Fruit fly (Drosophila melanogaster) whole organism, embryonic: ENCODE measurements around the gene Ilp6.

Source experiments
- C15 ChIP-seq: fragments of 200-800 bp; sonication (Bioruptor generic); IDR thresholded peaks from 3 replicates; pipeline ENCODE4 v1.3.6; 2022; ENCODE audit warnings: missing biosample characterization, missing genetic modification characterization
- CG10565 ChIP-seq: fragments of 200-800 bp; sonication (Bioruptor generic); optimal IDR thresholded peaks from 3 replicates; lab custom pipeline; 2016; ENCODE audit warnings: missing biosample characterization, mild to moderate bottlenecking, missing genetic modification characterization
- CG13775 ChIP-seq: fragments of 200-800 bp; sonication (Bioruptor generic); optimal IDR thresholded peaks from 3 replicates; lab custom pipeline; 2017; ENCODE audit warnings: missing biosample characterization, mild to moderate bottlenecking, missing genetic modification characterization
- CG13894 ChIP-seq: fragments of 200-800 bp; sonication (Bioruptor generic); optimal IDR thresholded peaks from 3 replicates; lab custom pipeline; 2018; ENCODE audit warnings: missing biosample characterization, mild to moderate bottlenecking, missing genetic modification characterization, moderate library complexity
- CG14014 ChIP-seq: fragments of 200-800 bp; sonication (Bioruptor generic); IDR thresholded peaks from 2 replicates; pipeline ENCODE4 v1.3.6; 2022; ENCODE audit warnings: missing biosample characterization, missing genetic modification characterization
- CG14441 ChIP-seq: fragments of 200-800 bp; sonication (Bioruptor generic); IDR thresholded peaks from 2 replicates; pipeline ENCODE4 v1.3.6; 2022; ENCODE audit warnings: missing biosample characterization, missing genetic modification characterization
- CG14710 ChIP-seq: fragments of 200-800 bp; sonication (Bioruptor generic); optimal IDR thresholded peaks from 3 replicates; lab custom pipeline; 2019; ENCODE audit warnings: missing biosample characterization, mild to moderate bottlenecking, missing genetic modification characterization, moderate library complexity
- CG14965 ChIP-seq: fragments of 200-800 bp; sonication (Bioruptor generic); optimal IDR thresholded peaks from 2 replicates; lab custom pipeline; 2016; ENCODE audit warnings: missing biosample characterization, missing genetic modification characterization, borderline replicate concordance
- CG15073 ChIP-seq: fragments of 200-800 bp; sonication (Bioruptor generic); optimal IDR thresholded peaks from 2 replicates; lab custom pipeline; 2016; ENCODE audit warnings: missing biosample characterization, missing genetic modification characterization
- CG18619 ChIP-seq: fragments of 200-800 bp; sonication (Bioruptor generic); optimal IDR thresholded peaks from 3 replicates; lab custom pipeline; 2017; ENCODE audit warnings: missing biosample characterization, mild to moderate bottlenecking, missing genetic modification characterization
- CG33213 ChIP-seq: fragments of 200-800 bp; sonication (Bioruptor generic); optimal IDR thresholded peaks from 3 replicates; lab custom pipeline; 2016; ENCODE audit warnings: missing biosample characterization, missing genetic modification characterization
- CG34376 ChIP-seq: fragments of 200-800 bp; sonication (Bioruptor generic); optimal IDR thresholded peaks from 2 replicates; lab custom pipeline; 2018; ENCODE audit warnings: missing biosample characterization, mild to moderate bottlenecking, missing genetic modification characterization
- CG4328 ChIP-seq: fragments of 200-800 bp; sonication (Bioruptor generic); optimal IDR thresholded peaks from 3 replicates; lab custom pipeline; 2017; ENCODE audit warnings: missing biosample characterization, missing genetic modification reagents, missing genetic modification characterization
- CG7556 ChIP-seq: fragments of 200-800 bp; sonication (Bioruptor generic); optimal IDR thresholded peaks from 2 replicates; lab custom pipeline; 2017; ENCODE audit warnings: missing biosample characterization, mild to moderate bottlenecking, missing genetic modification characterization
- CG7839 ChIP-seq: fragments of 200-800 bp; sonication (Bioruptor generic); optimal IDR thresholded peaks from 3 replicates; lab custom pipeline; 2018; ENCODE audit warnings: missing biosample characterization, mild to moderate bottlenecking, missing genetic modification characterization, moderate library complexity
- CG8924 ChIP-seq: fragments of 200-800 bp; optimal IDR thresholded peaks from 3 replicates; lab custom pipeline; 2019; ENCODE audit warnings: missing biosample characterization, mild to moderate bottlenecking, missing genetic modification characterization, moderate library complexity
- Dad ChIP-seq: fragments of 200-800 bp; sonication (Bioruptor generic); optimal IDR thresholded peaks from 3 replicates; lab custom pipeline; 2016; ENCODE audit warnings: missing biosample characterization, missing genetic modification characterization
- Dll ChIP-seq: fragments of 200-800 bp; sonication (Bioruptor generic); IDR thresholded peaks from 4 replicates; pipeline ENCODE4 v1.3.6; 2022; ENCODE audit warnings: missing biosample characterization, missing genetic modification characterization; ENCODE audit not compliant: partially characterized antibody
- Fer2 ChIP-seq: fragments of 200-800 bp; sonication (Bioruptor generic); optimal IDR thresholded peaks from 2 replicates; lab custom pipeline; 2018; ENCODE audit warnings: missing biosample characterization, mild to moderate bottlenecking, missing genetic modification characterization, moderate library complexity
- HLHmδ ChIP-seq: fragments of 200-800 bp; sonication (Bioruptor generic); optimal IDR thresholded peaks from 2 replicates; lab custom pipeline; 2018; ENCODE audit warnings: missing biosample characterization, mild to moderate bottlenecking, missing genetic modification characterization, moderate library complexity
- NC2β ChIP-seq: fragments of 200-800 bp; sonication (Bioruptor generic); optimal IDR thresholded peaks from 2 replicates; lab custom pipeline; 2016; ENCODE audit warnings: missing biosample characterization, missing genetic modification characterization
- Oli ChIP-seq: fragments of 200-800 bp; sonication (Bioruptor generic); optimal IDR thresholded peaks from 2 replicates; lab custom pipeline; 2018; ENCODE audit warnings: missing biosample characterization, mild to moderate bottlenecking, missing genetic modification characterization, moderate library complexity
- Sin3A ChIP-seq: fragments of >200 bp; optimal IDR thresholded peaks from 2 replicates; lab custom pipeline; 2018
- abd-A ChIP-seq: fragments of 200-800 bp; sonication (Bioruptor generic); optimal IDR thresholded peaks from 3 replicates; lab custom pipeline; 2019; ENCODE audit warnings: missing biosample characterization, mild to moderate bottlenecking, missing genetic modification characterization, moderate library complexity
- az2 ChIP-seq: fragments of 200-800 bp; sonication (Bioruptor generic); optimal IDR thresholded peaks from 3 replicates; lab custom pipeline; 2016; ENCODE audit warnings: missing biosample characterization, missing genetic modification characterization
- cas ChIP-seq: fragments of 200-800 bp; sonication (Bioruptor generic); IDR thresholded peaks from 2 replicates; pipeline ENCODE4 v1.3.6; 2022; ENCODE audit warnings: missing biosample characterization, missing genetic modification characterization
- chif ChIP-seq, 2 experiments: fragments of 200-800 bp; sonication (Bioruptor generic); optimal IDR thresholded peaks; 3 replicates each; lab custom pipeline; 2016; ENCODE audit warnings: missing biosample characterization in 2 of 2, missing genetic modification characterization in 2 of 2
- ci ChIP-seq: fragments of 200-800 bp; sonication (Bioruptor generic); IDR thresholded peaks from 3 replicates; pipeline ENCODE4 v1.3.6; 2022; ENCODE audit warnings: missing biosample characterization, missing genetic modification characterization
- en ChIP-seq: fragments of 200-800 bp; sonication (Bioruptor generic); optimal IDR thresholded peaks from 2 replicates; lab custom pipeline; 2016; ENCODE audit warnings: missing biosample characterization, missing genetic modification characterization
- ftz-f1 ChIP-seq: fragments of 200-800 bp; sonication (Bioruptor generic); optimal IDR thresholded peaks from 2 replicates; lab custom pipeline; 2016; ENCODE audit warnings: missing biosample characterization, missing genetic modification characterization
- gfzf ChIP-seq: fragments of 200-800 bp; sonication (Bioruptor generic); optimal IDR thresholded peaks from 2 replicates; lab custom pipeline; 2016; ENCODE audit warnings: missing biosample characterization, mild to moderate bottlenecking, missing genetic modification characterization, moderate library complexity
- grn ChIP-seq: fragments of 200-800 bp; sonication (Bioruptor generic); optimal IDR thresholded peaks from 3 replicates; lab custom pipeline; 2017; ENCODE audit warnings: missing biosample characterization, missing genetic modification characterization
- hbn ChIP-seq: fragments of 200-800 bp; sonication (Bioruptor generic); IDR thresholded peaks from 2 replicates; pipeline ENCODE4 v1.3.6; 2022; ENCODE audit warnings: missing biosample characterization, missing genetic modification characterization; ENCODE audit not compliant: partially characterized antibody
- her ChIP-seq: fragments of 200-800 bp; sonication (Bioruptor generic); optimal IDR thresholded peaks from 2 replicates; lab custom pipeline; 2016; ENCODE audit warnings: missing biosample characterization, missing genetic modification characterization
- jumu ChIP-seq: fragments of 200-800 bp; sonication (Bioruptor generic); optimal IDR thresholded peaks from 3 replicates; lab custom pipeline; 2016; ENCODE audit warnings: missing biosample characterization, missing genetic modification characterization
- knrl ChIP-seq: fragments of 200-800 bp; sonication (Bioruptor generic); IDR thresholded peaks from 3 replicates; pipeline ENCODE4 v1.3.6; 2022; ENCODE audit warnings: missing biosample characterization, missing genetic modification characterization; ENCODE audit not compliant: partially characterized antibody
- lmd ChIP-seq: fragments of 200-800 bp; sonication (Bioruptor generic); IDR thresholded peaks from 2 replicates; pipeline ENCODE4 v1.3.6; 2022; ENCODE audit warnings: missing biosample characterization, missing genetic modification characterization
- mam ChIP-seq: fragments of 200-800 bp; sonication (Bioruptor generic); optimal IDR thresholded peaks from 3 replicates; lab custom pipeline; 2016; ENCODE audit warnings: missing biosample characterization, missing genetic modification characterization
- mld ChIP-seq: fragments of 200-800 bp; sonication (Bioruptor generic); IDR thresholded peaks from 3 replicates; pipeline ENCODE4 v1.3.6; 2022; ENCODE audit warnings: missing biosample characterization, missing genetic modification characterization; ENCODE audit not compliant: partially characterized antibody
- oc ChIP-seq: fragments of 200-800 bp; sonication (Bioruptor generic); optimal IDR thresholded peaks from 2 replicates; lab custom pipeline; 2018; ENCODE audit warnings: missing biosample characterization, mild to moderate bottlenecking, missing genetic modification characterization, moderate library complexity
- pros ChIP-seq: fragments of 200-800 bp; sonication (Bioruptor generic); optimal IDR thresholded peaks from 3 replicates; lab custom pipeline; 2019; ENCODE audit warnings: missing biosample characterization, mild to moderate bottlenecking, missing genetic modification characterization, moderate library complexity
- ranshi ChIP-seq: fragments of 200-800 bp; sonication (Bioruptor generic); IDR thresholded peaks from 2 replicates; pipeline ENCODE4 v1.3.6; 2022; ENCODE audit warnings: missing biosample characterization, missing genetic modification characterization
- sd ChIP-seq: fragments of 200-800 bp; sonication (Bioruptor generic); optimal IDR thresholded peaks from 3 replicates; lab custom pipeline; 2018; ENCODE audit warnings: missing biosample characterization, mild to moderate bottlenecking, missing genetic modification characterization, moderate library complexity
- sens-2 ChIP-seq: fragments of 200-800 bp; sonication (Bioruptor generic); IDR thresholded peaks from 2 replicates; pipeline ENCODE4 v1.3.6; 2022; ENCODE audit warnings: missing biosample characterization, missing genetic modification characterization
- stwl ChIP-seq: fragments of 200-800 bp; sonication (Bioruptor generic); optimal IDR thresholded peaks from 3 replicates; lab custom pipeline; 2018; ENCODE audit warnings: missing biosample characterization, mild to moderate bottlenecking, missing genetic modification characterization, moderate library complexity
- tin ChIP-seq: fragments of 200-800 bp; sonication (Bioruptor generic); optimal IDR thresholded peaks from 3 replicates; lab custom pipeline; 2016; ENCODE audit warnings: missing biosample characterization, missing genetic modification characterization
- tx ChIP-seq: fragments of 200-800 bp; sonication (Bioruptor generic); optimal IDR thresholded peaks from 2 replicates; lab custom pipeline; 2016; ENCODE audit warnings: missing biosample characterization, missing genetic modification characterization
- unpg ChIP-seq: fragments of 200-800 bp; sonication (Bioruptor generic); optimal IDR thresholded peaks from 3 replicates; lab custom pipeline; 2018; ENCODE audit warnings: missing biosample characterization, mild to moderate bottlenecking, missing genetic modification characterization, moderate library complexity
- wdn ChIP-seq: fragments of 200-800 bp; sonication (Bioruptor generic); IDR thresholded peaks from 2 replicates; pipeline ENCODE4 v1.3.6; 2022; ENCODE audit warnings: missing biosample characterization, missing genetic modification characterization

Ilp6 gene

dm6 chrX:2300293-2301068 lies 34.0 kb downstream of the Ilp6 start (continued):
- peak; percentile 61 for TF ChIP-seq CG4328
- peak; percentile 69 for TF ChIP-seq CG15073
- peak; percentile 89 for TF ChIP-seq CG33213 (GFP tag; lab: Kevin White, UChicago)
- TF ChIP-seq CG13775: peak; percentile 92
- TF ChIP-seq Dad (GFP tag; lab: Kevin White, UChicago): peak; percentile 93
- peak; percentile 95 for TF ChIP-seq oc (tag; lab: Kevin White, UChicago)
- TF ChIP-seq CG7556 (GFP tag; lab: Kevin White, UChicago): peak; percentile 95
- peak; percentile 96 for TF ChIP-seq CG14014 (GFP tag; lab: Robert Waterston, UW)
- TF ChIP-seq CG7839 (tag; lab: Kevin White, UChicago): peak; percentile 96
- TF ChIP-seq az2 (GFP tag; lab: Kevin White, UChicago): peak; percentile 93
- peak; percentile 97 for TF ChIP-seq ranshi (GFP tag; lab: Robert Waterston, UW)
- peak; percentile 35 for TF ChIP-seq ftz-f1
- peak; percentile 21 for TF ChIP-seq stwl (tag; lab: Kevin White, UChicago)
- no peak for TF ChIP-seq HLHmδ (GFP tag; lab: Kevin White, UChicago)
- TF ChIP-seq chif (GFP tag; optimal IDR thresholded peaks at IDR 0.05; lab: Kevin White, UChicago): peak; percentile 89 to 92
- peak; percentile 62 for TF ChIP-seq CG10565 (GFP tag; lab: Kevin White, UChicago)
- peak; percentile 99 for TF ChIP-seq CG14441 (GFP tag; lab: Robert Waterston, UW)
- TF ChIP-seq Sin3A (lab: Kevin White, UChicago): no peak
- peak; percentile 81 for TF ChIP-seq CG14710 (tag; lab: Kevin White, UChicago)
- TF ChIP-seq en (GFP tag; lab: Kevin White, UChicago): peak; percentile 73
- peak; percentile 89 for TF ChIP-seq mam
- peak; percentile 58 for TF ChIP-seq pros (GFP tag; lab: Kevin White, UChicago)
- peak; percentile 89 for TF ChIP-seq NC2β (GFP tag; lab: Kevin White, UChicago)
- no peak for TF ChIP-seq mld (GFP tag; lab: Robert Waterston, UW)
- peak; percentile 97 for TF ChIP-seq unpg (GFP tag; lab: Kevin White, UChicago)
- peak; percentile 82 for TF ChIP-seq cas
- TF ChIP-seq Fer2: peak; percentile 75
- TF ChIP-seq CG34376 (GFP tag; lab: Kevin White, UChicago): peak; percentile 27
- peak; percentile 89 for TF ChIP-seq tin (GFP tag; lab: Kevin White, UChicago)
- peak; percentile 90 for TF ChIP-seq jumu (GFP tag; lab: Kevin White, UChicago)
- TF ChIP-seq CG14965 (GFP tag; lab: Kevin White, UChicago): peak; percentile 58
- TF ChIP-seq knrl (GFP tag; lab: Robert Waterston, UW): no peak
- peak; percentile 97 for TF ChIP-seq Oli (tag; lab: Kevin White, UChicago)
- peak; percentile 93 for TF ChIP-seq CG18619
- TF ChIP-seq her (GFP tag; lab: Kevin White, UChicago): peak; percentile 85
- TF ChIP-seq sens-2 (GFP tag; lab: Robert Waterston, UW): peak; percentile 98
- TF ChIP-seq wdn: peak; percentile 95
- TF ChIP-seq abd-A: no peak
- peak; percentile 88 for TF ChIP-seq tx (GFP tag; lab: Kevin White, UChicago)
- TF ChIP-seq gfzf (GFP tag; lab: Kevin White, UChicago): peak; percentile 4
- peak; percentile 34 for TF ChIP-seq CG13894 (tag; lab: Kevin White, UChicago)
- TF ChIP-seq sd: peak; percentile 85
- peak; percentile 60 for TF ChIP-seq grn
- TF ChIP-seq ci (GFP tag; lab: Robert Waterston, UW): peak; percentile 99
- peak; percentile 98 for TF ChIP-seq lmd
- peak; percentile 95 for TF ChIP-seq CG8924 (tag; lab: Kevin White, UChicago)
- peak; percentile 87; the same call in 2 of the 3 replicates for TF ChIP-seq C15 (GFP tag; lab: Robert Waterston, UW)
- TF ChIP-seq hbn (GFP tag; lab: Robert Waterston, UW): no peak
- no peak for TF ChIP-seq Dll (GFP tag; lab: Robert Waterston, UW)
